Fruit fly (Drosophila melanogaster) whole organism, wandering third instar larva: ENCODE results near the gene Atg8b.

Source experiments
- Abd-B ChIP-seq: fragments of >200 bp; optimal IDR thresholded peaks from 2 replicates; lab custom pipeline; 2017; ENCODE audit warnings: missing biosample characterization, missing genetic modification characterization
- CG32264 ChIP-seq: fragments of 200-800 bp; sonication (Bioruptor generic); optimal IDR thresholded peaks from 2 replicates; lab custom pipeline; 2016; ENCODE audit warnings: missing biosample characterization, missing genetic modification characterization
- CG9705 ChIP-seq: fragments of 200-800 bp; sonication (Bioruptor generic); optimal IDR thresholded peaks from 2 replicates; lab custom pipeline; 2018; ENCODE audit warnings: missing biosample characterization, mild to moderate bottlenecking, missing genetic modification characterization
- CrebA ChIP-seq: fragments of 200-800 bp; sonication (Bioruptor generic); optimal IDR thresholded peaks from 2 replicates; lab custom pipeline; 2016; ENCODE audit warnings: missing biosample characterization, mild to moderate bottlenecking, missing genetic modification characterization, borderline replicate concordance
- Dfd ChIP-seq: fragments of >200 bp; optimal IDR thresholded peaks from 2 replicates; lab custom pipeline; 2017; ENCODE audit warnings: missing biosample characterization, missing genetic modification characterization
- Dif ChIP-seq: fragments of 200-275, 200-300 bp; sonication (Bioruptor generic); optimal IDR thresholded peaks from 2 replicates; lab custom pipeline; 2018; ENCODE audit warnings: missing biosample characterization, missing genetic modification characterization; ENCODE audit not compliant: partially characterized antibody
- GATAd ChIP-seq: sonication (Bioruptor generic); optimal IDR thresholded peaks from 2 replicates; lab custom pipeline; 2016; ENCODE audit warnings: missing biosample characterization, missing genetic modification characterization
- HLH106 ChIP-seq: fragments of 200-800 bp; optimal IDR thresholded peaks from 3 replicates; lab custom pipeline; 2019; ENCODE audit warnings: missing biosample characterization, mild to moderate bottlenecking, missing genetic modification characterization, moderate library complexity
- Hnf4 ChIP-seq: fragments of 200-800 bp; sonication (Bioruptor generic); optimal IDR thresholded peaks from 2 replicates; lab custom pipeline; 2016; ENCODE audit warnings: missing biosample characterization, mild to moderate bottlenecking, missing genetic modification characterization
- Hr78 ChIP-seq: fragments of >200 bp; optimal IDR thresholded peaks from 2 replicates; lab custom pipeline; 2017; ENCODE audit warnings: missing biosample characterization, missing genetic modification characterization
- Hr83 ChIP-seq: fragments of 200-300 bp; sonication (Bioruptor generic); optimal IDR thresholded peaks from 2 replicates; lab custom pipeline; 2016; ENCODE audit warnings: missing biosample characterization, mild to moderate bottlenecking, missing genetic modification characterization, moderate library complexity; ENCODE audit not compliant: poor library complexity, severe bottlenecking
- Jra ChIP-seq: sonication (Bioruptor generic); optimal IDR thresholded peaks from 2 replicates; lab custom pipeline; 2016; ENCODE audit warnings: missing biosample characterization, missing genetic modification characterization
- Mio ChIP-seq: sonication (Bioruptor generic); optimal IDR thresholded peaks from 2 replicates; lab custom pipeline; 2016; ENCODE audit warnings: missing biosample characterization, missing genetic modification characterization
- Myc ChIP-seq: fragments of >200 bp; optimal IDR thresholded peaks from 2 replicates; lab custom pipeline; 2017
- N ChIP-seq: fragments of >200 bp; optimal IDR thresholded peaks from 2 replicates; lab custom pipeline; 2018; ENCODE audit warnings: missing biosample characterization, missing external identifiers, missing genetic modification characterization
- OdsH ChIP-seq: fragments of 200-800 bp; sonication (Bioruptor generic); optimal IDR thresholded peaks from 2 replicates; lab custom pipeline; 2016; ENCODE audit warnings: missing biosample characterization, mild to moderate bottlenecking, missing genetic modification characterization
- Rel ChIP-seq, 2 experiments: fragments of 200-800 bp; sonication (Bioruptor generic) in 1 of 2; optimal IDR thresholded peaks; 2 replicates in 1 of 2; 3 replicates in 1 of 2; lab custom pipeline; 2016 to 2019; ENCODE audit warnings: mild to moderate bottlenecking in 2 of 2, missing biosample characterization in 2 of 2, missing genetic modification characterization in 2 of 2, moderate library complexity in 1 of 2
- Sp1 ChIP-seq: fragments of 200-800 bp; sonication (Bioruptor generic); optimal IDR thresholded peaks from 3 replicates; lab custom pipeline; 2019; ENCODE audit warnings: missing biosample characterization, mild to moderate bottlenecking, missing genetic modification characterization, moderate library complexity
- Vsx2 ChIP-seq: fragments of 200-300, 225-300 bp; sonication (Bioruptor generic); optimal IDR thresholded peaks from 2 replicates; lab custom pipeline; 2018; ENCODE audit warnings: missing biosample characterization, missing genetic modification characterization; ENCODE audit not compliant: partially characterized antibody
- br ChIP-seq: fragments of 200-800 bp; sonication (Bioruptor generic); optimal IDR thresholded peaks from 2 replicates; lab custom pipeline; 2016; ENCODE audit warnings: missing biosample characterization, missing genetic modification characterization
- brk ChIP-seq: fragments of 200-800 bp; sonication (Bioruptor generic); optimal IDR thresholded peaks from 2 replicates; lab custom pipeline; 2016; ENCODE audit warnings: missing biosample characterization, mild to moderate bottlenecking, missing genetic modification characterization
- dl ChIP-seq, 2 experiments: fragments of 175-275, 200-275 bp in 1 of 2; fragments of 200-275 bp in 1 of 2; sonication (Bioruptor generic); optimal IDR thresholded peaks; lab custom pipeline; 2018; ENCODE audit warnings: mild to moderate bottlenecking in 2 of 2, missing biosample characterization in 2 of 2, missing genetic modification characterization in 2 of 2, moderate library complexity in 2 of 2; ENCODE audit not compliant: partially characterized antibody in 2 of 2, insufficient read depth in 1 of 2
- dmrt93B ChIP-seq: fragments of 200-800 bp; sonication (Bioruptor generic); optimal IDR thresholded peaks from 2 replicates; lab custom pipeline; 2018; ENCODE audit warnings: missing biosample characterization, mild to moderate bottlenecking, missing genetic modification characterization
- dsf ChIP-seq: sonication (Bioruptor generic); optimal IDR thresholded peaks from 2 replicates; lab custom pipeline; 2016; ENCODE audit warnings: missing biosample characterization, missing genetic modification characterization, borderline replicate concordance
- ey ChIP-seq: fragments of 200-800 bp; sonication (Bioruptor generic); optimal IDR thresholded peaks from 2 replicates; lab custom pipeline; 2016; ENCODE audit warnings: missing biosample characterization, missing genetic modification characterization
- foxo ChIP-seq, 2 experiments: fragments of 200-800 bp; sonication (Bioruptor generic); optimal IDR thresholded peaks; 2 replicates in 1 of 2; 3 replicates in 1 of 2; lab custom pipeline; 2016 to 2017; ENCODE audit warnings: missing biosample characterization in 2 of 2, missing genetic modification characterization in 2 of 2
- fru ChIP-seq: fragments of 200-800 bp; sonication (Bioruptor generic); optimal IDR thresholded peaks from 3 replicates; lab custom pipeline; 2016; ENCODE audit warnings: missing biosample characterization, mild to moderate bottlenecking, missing genetic modification characterization
- h ChIP-seq: fragments of 200-800 bp; sonication (Bioruptor generic); optimal IDR thresholded peaks from 3 replicates; lab custom pipeline; 2016; ENCODE audit warnings: missing biosample characterization, mild to moderate bottlenecking, missing genetic modification characterization
- jim ChIP-seq: fragments of 175-275, 200-325 bp; sonication (Bioruptor generic); optimal IDR thresholded peaks from 2 replicates; lab custom pipeline; 2016; ENCODE audit warnings: missing biosample characterization, mild to moderate bottlenecking, missing genetic modification characterization
- lola ChIP-seq: fragments of >200 bp; optimal IDR thresholded peaks from 2 replicates; lab custom pipeline; 2017; ENCODE audit warnings: missing biosample characterization, missing genetic modification characterization
- pan ChIP-seq: fragments of >200 bp; optimal IDR thresholded peaks from 2 replicates; lab custom pipeline; 2017
- psq ChIP-seq: fragments of 200-800 bp; sonication (Bioruptor generic); optimal IDR thresholded peaks from 3 replicates; lab custom pipeline; 2017; ENCODE audit warnings: missing biosample characterization, mild to moderate bottlenecking, missing genetic modification characterization, moderate library complexity
- rgr ChIP-seq: fragments of 200-800 bp; sonication (Bioruptor generic); optimal IDR thresholded peaks from 3 replicates; lab custom pipeline; 2016; ENCODE audit warnings: missing biosample characterization, mild to moderate bottlenecking, missing genetic modification characterization
- sage ChIP-seq: fragments of 200-800 bp; sonication (Bioruptor generic); optimal IDR thresholded peaks from 2 replicates; lab custom pipeline; 2016; ENCODE audit warnings: missing biosample characterization, mild to moderate bottlenecking, missing genetic modification characterization
- sv ChIP-seq: fragments of 200-800 bp; sonication (Bioruptor generic); optimal IDR thresholded peaks from 3 replicates; lab custom pipeline; 2016; ENCODE audit warnings: missing biosample characterization, missing genetic modification characterization
- tai ChIP-seq: sonication (Bioruptor generic); optimal IDR thresholded peaks from 2 replicates; lab custom pipeline; 2016; ENCODE audit warnings: missing biosample characterization, missing genetic modification characterization
- usp ChIP-seq: fragments of >200 bp; optimal IDR thresholded peaks from 2 replicates; lab custom pipeline; 2017; ENCODE audit warnings: missing biosample characterization, missing genetic modification characterization
- woc ChIP-seq: sonication (Bioruptor generic); optimal IDR thresholded peaks from 2 replicates; lab custom pipeline; 2016; ENCODE audit warnings: missing biosample characterization, mild to moderate bottlenecking, missing genetic modification characterization

The Atg8b gene

DNA sequence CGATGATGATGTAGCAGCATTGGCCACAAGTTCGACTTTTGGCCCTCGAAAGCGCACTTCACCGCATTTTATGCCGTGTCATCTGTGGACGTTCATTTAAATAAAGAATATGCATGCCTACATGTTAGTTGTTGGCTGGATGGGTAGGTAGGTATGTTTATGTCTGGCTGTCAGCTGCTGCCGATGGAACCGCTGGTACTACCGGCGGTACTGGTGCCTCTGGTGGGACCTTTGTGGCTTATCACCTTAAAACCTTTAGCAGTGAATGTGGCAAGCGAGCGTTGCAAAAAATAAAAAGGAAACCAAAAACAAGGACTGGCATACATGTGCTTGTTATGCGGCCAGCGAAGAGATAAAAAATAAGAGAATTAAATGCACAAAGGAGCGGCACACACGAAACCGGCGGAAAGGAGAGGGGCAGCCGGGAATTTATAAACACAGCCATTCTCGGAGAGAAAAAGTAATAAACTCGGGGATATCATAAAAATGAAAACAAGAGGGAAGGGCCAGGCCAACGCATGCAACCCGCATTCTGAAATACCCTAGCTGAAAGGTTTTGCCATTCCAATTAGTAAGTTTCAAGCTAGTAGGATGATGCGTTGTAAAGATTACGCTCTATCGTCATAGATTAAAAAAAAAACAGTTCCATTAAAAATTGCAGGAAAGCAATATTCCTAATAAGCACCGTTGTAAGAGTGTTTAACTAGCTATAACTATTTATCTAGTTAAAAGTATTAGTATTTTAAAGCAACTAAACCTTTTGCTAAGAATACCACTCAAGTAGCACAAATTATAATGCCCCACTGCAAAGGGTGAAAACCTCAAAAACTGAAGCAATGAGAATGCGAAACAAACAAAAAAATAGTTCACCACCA, 22.7 kb downstream of the Atg8b start (continued):
- TF ChIP-seq rgr (GFP tag; lab: Kevin White, UChicago) (peak; percentile 35), lola (no peak), tai (GFP tag; lab: Kevin White, UChicago) (no peak)

dm6 chr3R:17701131-17701593, 23.7 kb downstream of the Atg8b start:
- TF ChIP-seq CrebA (GFP tag; lab: Kevin White, UChicago) (peak; percentile 91), dl (GFP tag; optimal IDR thresholded peaks at IDR 0.05; lab: Kevin White, UChicago; ENCODE audit: insufficient read depth in 1 of 2, partially characterized antibody in 2 of 2) (peak in 1 of 2 experiments; percentile 15), br (GFP tag; lab: Kevin White, UChicago) (peak; percentile 28), Dfd (no peak), Hr83 (GFP tag; lab: Kevin White, UChicago) (peak; percentile 93), tai (GFP tag; lab: Kevin White, UChicago) (no peak), Sp1 (GFP tag; lab: Kevin White, UChicago) (peak; percentile 21), rgr (GFP tag; lab: Kevin White, UChicago) (peak; percentile 53), CG9705 (GFP tag; lab: Kevin White, UChicago) (no peak), HLH106 (peak; percentile 24), h (GFP tag; lab: Kevin White, UChicago) (peak; percentile 59), dmrt93B (GFP tag; lab: Kevin White, UChicago) (no peak), jim (GFP tag; lab: Kevin White, UChicago) (no peak), Hr78 (GFP tag; lab: Kevin White, UChicago) (no peak), Vsx2 (GFP tag; lab: Kevin White, UChicago) (no peak), woc (GFP tag; lab: Kevin White, UChicago) (no peak), Hnf4 (GFP tag; lab: Kevin White, UChicago) (peak; percentile 63), Myc (lab: Kevin White, UChicago) (no peak), OdsH (GFP tag; lab: Kevin White, UChicago) (no peak), N (GFP tag; lab: Kevin White, UChicago) (peak; percentile 15), lola (no peak), CG32264 (GFP tag; lab: Kevin White, UChicago) (peak; percentile 34), sage (no peak), Dif (GFP tag; lab: Kevin White, UChicago) (peak; percentile 80), GATAd (no peak), Mio (GFP tag; lab: Kevin White, UChicago) (no peak), brk (GFP tag; lab: Kevin White, UChicago) (no peak), sv (GFP tag; lab: Kevin White, UChicago) (no peak), psq (GFP tag; lab: Kevin White, UChicago) (peak; percentile 79), ey (GFP tag; lab: Kevin White, UChicago) (no peak), pan (lab: Kevin White, UChicago) (no peak), Jra (GFP tag; lab: Kevin White, UChicago) (peak; percentile 63), fru (GFP tag; lab: Kevin White, UChicago) (peak; percentile 30), foxo (GFP tag; optimal IDR thresholded peaks at IDR 0.05; lab: Kevin White, UChicago) (peak in 1 of 2 experiments; percentile 8), usp (no peak), dsf (GFP tag; lab: Kevin White, UChicago) (no peak), Rel (GFP tag; optimal IDR thresholded peaks at IDR 0.05; lab: Kevin White, UChicago) (peak; percentile 72), Rel (tag; optimal IDR thresholded peaks at IDR 0.05; lab: Kevin White, UChicago) (peak; percentile 86), Abd-B (no peak)
- TF ChIP-seq, all 38 proteins: peak for 17
